Fruit fly (Drosophila melanogaster) whole organism, prepupa: ENCODE data around the gene CG42846.
A peak's percentile ranks its signal among the peaks of the same experiment; 100 is the strongest.

Experiments used
- Blimp-1 ChIP-seq: fragments of 200-800 bp; sonication (Bioruptor generic); optimal IDR thresholded peaks from 3 replicates; lab custom pipeline; 2017; ENCODE audit warnings: missing biosample characterization, missing genetic modification characterization, mild to moderate bottlenecking, moderate library complexity, missing genetic modification reagents
- CG10669 ChIP-seq: fragments of 200-800 bp; sonication (Bioruptor generic); optimal IDR thresholded peaks from 3 replicates; lab custom pipeline; 2018; ENCODE audit warnings: missing biosample characterization, mild to moderate bottlenecking, missing genetic modification characterization, moderate library complexity
- CG11294 ChIP-seq: fragments of 200-800 bp; sonication (Bioruptor generic); IDR thresholded peaks from 2 replicates; pipeline ENCODE4 v1.3.6; 2022; ENCODE audit warnings: missing biosample characterization, missing genetic modification characterization
- CG11762 ChIP-seq: fragments of 200-800 bp; sonication (Bioruptor generic); optimal IDR thresholded peaks from 3 replicates; lab custom pipeline; 2016; ENCODE audit warnings: missing biosample characterization, missing genetic modification characterization; ENCODE audit not compliant: insufficient read depth
- CG15336 ChIP-seq: fragments of 200-800 bp; sonication (Bioruptor generic); IDR thresholded peaks from 2 replicates; pipeline ENCODE4 v1.3.6; 2022; ENCODE audit warnings: missing biosample characterization, missing genetic modification characterization
- CG1621 ChIP-seq: fragments of 200-800 bp; sonication (Bioruptor generic); optimal IDR thresholded peaks from 3 replicates; lab custom pipeline; 2018; ENCODE audit warnings: missing biosample characterization, mild to moderate bottlenecking, missing genetic modification characterization
- CG16779 ChIP-seq: fragments of 200-800 bp; sonication (Bioruptor generic); optimal IDR thresholded peaks from 3 replicates; lab custom pipeline; 2017; ENCODE audit warnings: missing biosample characterization, mild to moderate bottlenecking, missing genetic modification characterization
- CG31627 ChIP-seq: fragments of 200-800 bp; sonication (Bioruptor generic); optimal IDR thresholded peaks from 3 replicates; lab custom pipeline; 2016; ENCODE audit warnings: missing biosample characterization, missing genetic modification characterization
- CG32006 ChIP-seq: fragments of 200-800 bp; sonication (Bioruptor generic); optimal IDR thresholded peaks from 3 replicates; lab custom pipeline; 2017; ENCODE audit warnings: missing biosample characterization, mild to moderate bottlenecking, missing genetic modification characterization
- CG34406 ChIP-seq: fragments of 200-800 bp; sonication (Bioruptor generic); optimal IDR thresholded peaks from 3 replicates; lab custom pipeline; 2016; ENCODE audit warnings: missing biosample characterization, missing genetic modification characterization
- CG6163 ChIP-seq: fragments of 200-800 bp; sonication (Bioruptor generic); IDR thresholded peaks from 3 replicates; pipeline ENCODE4 v1.3.6; 2022; ENCODE audit warnings: missing biosample characterization, missing genetic modification characterization
- CG6792 ChIP-seq: fragments of 200-800 bp; sonication (Bioruptor generic); optimal IDR thresholded peaks from 3 replicates; lab custom pipeline; 2016; ENCODE audit warnings: missing biosample characterization, missing genetic modification characterization
- CG6808 ChIP-seq: fragments of 200-800 bp; sonication (Bioruptor generic); optimal IDR thresholded peaks from 3 replicates; lab custom pipeline; 2017; ENCODE audit warnings: missing biosample characterization, missing genetic modification characterization, mild to moderate bottlenecking, moderate library complexity, missing genetic modification reagents
- CG6854 ChIP-seq: fragments of 200-800 bp; sonication (Bioruptor generic); optimal IDR thresholded peaks from 2 replicates; lab custom pipeline; 2017; ENCODE audit warnings: missing biosample characterization, mild to moderate bottlenecking, missing genetic modification characterization
- CG7368 ChIP-seq: fragments of 200-800 bp; sonication (Bioruptor generic); optimal IDR thresholded peaks from 3 replicates; lab custom pipeline; 2016; ENCODE audit warnings: missing biosample characterization, missing genetic modification characterization
- CG8119 ChIP-seq: fragments of 200-800 bp; sonication (Bioruptor generic); IDR thresholded peaks from 3 replicates; pipeline ENCODE4 v1.3.6; 2022; ENCODE audit warnings: missing biosample characterization, missing genetic modification characterization
- CG8632 ChIP-seq: fragments of 200-800 bp; sonication (Bioruptor generic); optimal IDR thresholded peaks from 3 replicates; lab custom pipeline; 2016; ENCODE audit warnings: missing biosample characterization, missing genetic modification characterization
- CG9139 ChIP-seq: fragments of 200-800 bp; sonication (Bioruptor generic); optimal IDR thresholded peaks from 3 replicates; lab custom pipeline; 2017; ENCODE audit warnings: missing biosample characterization, mild to moderate bottlenecking, missing genetic modification characterization
- Eip78C ChIP-seq: fragments of 200-800 bp; sonication (Bioruptor generic); peaks from one replicate; lab custom pipeline; 2016; ENCODE audit warnings: missing biosample characterization, missing genetic modification characterization
- Eip93F ChIP-seq: fragments of 200-800 bp; sonication (Bioruptor generic); optimal IDR thresholded peaks from 2 replicates; lab custom pipeline; 2016; ENCODE audit warnings: missing biosample characterization, mild to moderate bottlenecking, missing genetic modification characterization
- Ets21C ChIP-seq: fragments of 200-800 bp; sonication (Bioruptor generic); optimal IDR thresholded peaks from 3 replicates; lab custom pipeline; 2016; ENCODE audit warnings: missing biosample characterization, missing genetic modification characterization
- Ets96B ChIP-seq: fragments of 200-800 bp; optimal IDR thresholded peaks from 2 replicates; lab custom pipeline; 2019; ENCODE audit warnings: missing biosample characterization, mild to moderate bottlenecking, missing genetic modification characterization, moderate library complexity
- Hr39 ChIP-seq: fragments of 200-800 bp; sonication (Bioruptor generic); optimal IDR thresholded peaks from 2 replicates; lab custom pipeline; 2016; ENCODE audit warnings: missing biosample characterization, missing genetic modification characterization
- Hr4 ChIP-seq: fragments of 200-800 bp; sonication (Bioruptor generic); optimal IDR thresholded peaks from 3 replicates; lab custom pipeline; 2016; ENCODE audit warnings: missing biosample characterization, missing genetic modification characterization
- Lpt ChIP-seq: fragments of 200-800 bp; sonication (Bioruptor generic); optimal IDR thresholded peaks from 3 replicates; lab custom pipeline; 2016; ENCODE audit warnings: missing biosample characterization, missing genetic modification characterization
- OdsH ChIP-seq: fragments of 200-800 bp; sonication (Bioruptor generic); optimal IDR thresholded peaks from 3 replicates; lab custom pipeline; 2016; ENCODE audit warnings: missing biosample characterization, missing genetic modification characterization
- Sox102F ChIP-seq: fragments of 200-800 bp; sonication (Bioruptor generic); optimal IDR thresholded peaks from 2 replicates; lab custom pipeline; 2016; ENCODE audit warnings: missing biosample characterization, mild to moderate bottlenecking, missing genetic modification characterization
- Sox14 ChIP-seq: fragments of 200-800 bp; sonication (Bioruptor generic); optimal IDR thresholded peaks from 3 replicates; lab custom pipeline; 2016; ENCODE audit warnings: missing biosample characterization, missing genetic modification characterization
- Sox15 ChIP-seq: fragments of 200-800 bp; sonication (Bioruptor generic); optimal IDR thresholded peaks from 3 replicates; lab custom pipeline; 2016; ENCODE audit warnings: missing biosample characterization, missing genetic modification characterization
- achi ChIP-seq: fragments of 200-800 bp; sonication (Bioruptor generic); optimal IDR thresholded peaks from 3 replicates; lab custom pipeline; 2016; ENCODE audit warnings: missing biosample characterization, missing genetic modification characterization
- acj6 ChIP-seq: fragments of 200-800 bp; sonication (Bioruptor generic); optimal IDR thresholded peaks from 3 replicates; lab custom pipeline; 2016; ENCODE audit warnings: missing biosample characterization, missing genetic modification characterization
- cyc ChIP-seq: fragments of 200-800 bp; sonication (Bioruptor generic); optimal IDR thresholded peaks from 3 replicates; lab custom pipeline; 2016; ENCODE audit warnings: missing biosample characterization, missing genetic modification characterization
- dac ChIP-seq: fragments of 200-800 bp; sonication (Bioruptor generic); optimal IDR thresholded peaks from 2 replicates; lab custom pipeline; 2017; ENCODE audit warnings: missing biosample characterization, mild to moderate bottlenecking, missing genetic modification characterization
- dsx ChIP-seq: fragments of 200-800 bp; optimal IDR thresholded peaks from 3 replicates; lab custom pipeline; 2019; ENCODE audit warnings: missing biosample characterization, mild to moderate bottlenecking, missing genetic modification characterization, moderate library complexity; ENCODE audit not compliant: poor library complexity, severe bottlenecking
- eg ChIP-seq: fragments of 200-800 bp; sonication (Bioruptor generic); IDR thresholded peaks from 3 replicates; pipeline ENCODE4 v1.3.6; 2022; ENCODE audit warnings: missing biosample characterization, missing genetic modification characterization
- esn ChIP-seq: fragments of 200-800 bp; sonication (Bioruptor generic); optimal IDR thresholded peaks from 2 replicates; lab custom pipeline; 2016; ENCODE audit warnings: missing biosample characterization, mild to moderate bottlenecking, missing genetic modification characterization, moderate library complexity
- fkh ChIP-seq: fragments of 200-800 bp; sonication (Bioruptor generic); optimal IDR thresholded peaks from 3 replicates; lab custom pipeline; 2017; ENCODE audit warnings: missing biosample characterization, mild to moderate bottlenecking, missing genetic modification characterization, moderate library complexity
- spab ChIP-seq: fragments of 200-800 bp; sonication (Bioruptor generic); optimal IDR thresholded peaks from 2 replicates; lab custom pipeline; 2017; ENCODE audit warnings: missing biosample characterization, mild to moderate bottlenecking, missing genetic modification characterization, missing genetic modification reagents
- ss ChIP-seq, 2 experiments: fragments of 200-800 bp; sonication (Bioruptor generic); optimal IDR thresholded peaks; 2 replicates in 1 of 2; 3 replicates in 1 of 2; lab custom pipeline; 2017 to 2018; ENCODE audit warnings: mild to moderate bottlenecking in 2 of 2, missing biosample characterization in 2 of 2, missing genetic modification characterization in 2 of 2, moderate library complexity in 1 of 2
- svp ChIP-seq: fragments of 200-800 bp; sonication (Bioruptor generic); peaks from one replicate; lab custom pipeline; 2016; ENCODE audit warnings: missing biosample characterization, missing genetic modification characterization
- topi ChIP-seq: fragments of 200-800 bp; sonication (Bioruptor generic); optimal IDR thresholded peaks from 3 replicates; lab custom pipeline; 2016; ENCODE audit warnings: missing biosample characterization, missing genetic modification characterization
- vri ChIP-seq: fragments of 200-800 bp; sonication (Bioruptor generic); optimal IDR thresholded peaks from 3 replicates; lab custom pipeline; 2016; ENCODE audit warnings: missing biosample characterization, mild to moderate bottlenecking, missing genetic modification characterization

CG42846 gene

DNA sequence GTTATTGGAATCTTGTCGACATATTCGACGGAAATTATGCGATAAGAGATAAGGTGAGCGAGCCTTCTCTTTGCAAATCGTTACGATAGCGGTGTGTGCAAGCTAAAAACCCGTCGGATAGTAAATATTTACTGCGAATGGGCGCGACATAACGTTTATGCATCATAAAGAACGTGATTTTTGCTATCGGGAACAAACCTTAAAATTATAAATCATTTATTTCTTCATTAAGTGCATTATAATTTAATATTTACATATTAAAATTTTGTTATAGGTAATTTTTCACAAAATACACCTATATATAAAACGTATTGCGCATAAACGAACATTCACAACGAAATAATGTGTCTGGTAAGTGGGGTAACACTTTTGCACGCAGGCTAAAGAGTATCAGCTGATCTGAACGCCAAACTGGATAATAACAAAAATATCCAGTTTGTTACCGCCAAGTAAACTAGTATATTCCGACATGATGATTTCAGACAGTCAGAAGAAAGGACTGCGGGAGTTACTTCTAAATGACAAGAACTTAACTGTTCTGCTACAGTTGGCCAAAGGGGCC is 25.6 kb downstream of the CG42846 start, which contains the start of the genes Gk1 and CG13876 (continued):
- TF ChIP-seq dac (GFP tag; lab: Kevin White, UChicago) (peak; percentile 90), topi (GFP tag; lab: Kevin White, UChicago) (peak; percentile 91), CG34406 (GFP tag; lab: Kevin White, UChicago) (peak; percentile 97), CG16779 (tag; lab: Kevin White, UChicago) (peak; percentile 95), Ets96B (tag; lab: Kevin White, UChicago) (peak; percentile 98), Blimp-1 (peak; percentile 84), OdsH (GFP tag; lab: Kevin White, UChicago) (no peak), CG11294 (GFP tag; lab: Robert Waterston, UW) (peak; percentile 89), Hr39 (no peak), svp (GFP tag; lab: Kevin White, UChicago) (peak; percentile 96), CG6792 (GFP tag; lab: Kevin White, UChicago) (peak; percentile 92), eg (GFP tag; lab: Robert Waterston, UW) (peak; percentile 98)

DNA sequence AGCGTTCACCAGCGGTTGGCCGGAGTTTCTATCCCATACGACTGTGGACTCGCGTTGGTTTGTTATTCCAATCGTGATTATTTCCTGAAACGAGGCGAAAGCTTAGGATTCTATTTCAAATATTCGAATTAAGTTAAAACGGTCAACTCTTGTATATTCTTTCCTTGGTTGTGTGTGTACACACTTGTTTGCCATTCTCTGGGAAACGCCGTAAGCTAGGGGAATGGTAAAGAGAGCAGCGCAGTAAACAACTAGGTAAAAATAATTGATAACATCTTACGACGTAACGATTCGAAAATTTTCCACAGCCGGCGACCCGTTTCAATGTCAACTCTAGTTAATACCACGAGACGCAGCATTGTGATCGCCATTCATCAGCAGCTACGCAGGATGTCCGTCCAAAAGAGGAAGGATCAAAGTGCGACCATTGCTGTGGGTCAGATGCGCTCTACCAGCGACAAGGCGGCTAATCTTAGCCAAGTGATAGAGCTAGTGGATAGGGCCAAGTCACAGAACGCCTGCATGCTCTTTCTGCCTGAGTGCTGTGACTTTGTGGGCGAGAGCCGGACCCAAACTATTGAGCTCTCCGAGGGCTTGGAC is 27.8 kb downstream of the CG42846 start, which contains the start of gene NitFhit:
Gene NitFhit (plus strand): TSS at position 195 of the 600 bp plus-strand sequence.
- no peak for TF ChIP-seq CG11762 (GFP tag; lab: Kevin White, UChicago)
- TF ChIP-seq topi (GFP tag; lab: Kevin White, UChicago) = no peak
- TF ChIP-seq fkh (GFP tag; lab: Kevin White, UChicago) = peak; percentile 71
- TF ChIP-seq ss (GFP tag; optimal IDR thresholded peaks at IDR 0.05; lab: Kevin White, UChicago) = peak in 1 of 2 experiments; percentile 46
- TF ChIP-seq CG6808 = peak; percentile 14
- TF ChIP-seq Blimp-1 = no peak
- peak; percentile 74 for TF ChIP-seq svp (GFP tag; lab: Kevin White, UChicago)

DNA sequence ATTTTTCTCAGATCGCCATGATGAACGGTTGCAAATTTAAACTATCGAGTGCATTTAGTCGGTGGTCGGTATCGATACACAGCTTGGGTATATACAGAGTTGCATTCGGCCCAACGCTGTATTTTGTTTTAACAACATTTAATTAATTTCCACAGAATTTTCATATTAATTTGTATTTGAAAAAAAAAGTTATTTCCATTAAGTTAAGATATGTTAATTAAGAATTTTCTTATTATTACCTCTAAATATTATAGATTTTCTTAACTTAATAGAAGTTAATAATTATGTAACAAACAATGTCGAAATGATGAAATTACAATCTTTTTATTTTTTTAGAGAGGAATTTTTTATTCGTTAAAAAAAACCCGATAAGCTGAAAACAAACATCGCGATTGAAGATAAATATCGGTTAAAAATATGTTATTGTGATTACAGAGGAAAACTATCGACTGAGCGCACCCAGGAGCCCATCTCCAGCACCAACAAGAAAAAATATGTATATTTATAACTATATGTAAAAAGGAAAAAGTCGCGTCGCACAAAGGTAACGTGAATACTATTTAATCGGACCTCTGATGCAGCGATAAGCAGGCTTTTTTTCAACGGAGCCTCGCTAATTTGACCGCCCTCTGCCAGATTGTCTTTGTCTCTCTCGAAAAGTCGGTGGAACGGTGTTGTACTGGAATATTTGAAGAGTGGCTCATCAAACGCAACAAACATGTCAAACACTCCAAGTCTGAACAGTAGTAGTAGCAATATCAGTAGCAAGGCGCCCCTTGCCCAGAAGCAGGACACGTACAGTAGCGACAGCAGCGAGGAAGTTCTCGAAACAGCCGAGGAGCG is 31.4 kb downstream of the CG42846 start, which contains the start of the genes rno and mri:
Gene rno (minus strand): TSS at position 9 of the 843 bp plus-strand sequence.
Gene mri (plus strand): TSS at position 421 of the 843 bp plus-strand sequence.
- TF ChIP-seq Eip78C (GFP tag; lab: Kevin White, UChicago) = peak; percentile 39
- TF ChIP-seq CG9139 = no peak
- peak; percentile 28 for TF ChIP-seq Sox102F (GFP tag; lab: Kevin White, UChicago)
- peak; percentile 32 for TF ChIP-seq cyc (GFP tag; lab: Kevin White, UChicago)
- TF ChIP-seq OdsH (GFP tag; lab: Kevin White, UChicago) = peak; percentile 59
- TF ChIP-seq CG1621 = no peak
- peak; percentile 31 for TF ChIP-seq CG6792 (GFP tag; lab: Kevin White, UChicago)
- TF ChIP-seq CG34406 (GFP tag; lab: Kevin White, UChicago) = peak; percentile 59
- TF ChIP-seq acj6 (GFP tag; lab: Kevin White, UChicago) = peak; percentile 53
- peak; percentile 39 for TF ChIP-seq CG6854 (GFP tag; lab: Kevin White, UChicago)
- TF ChIP-seq vri = no peak
- TF ChIP-seq CG11294 (GFP tag; lab: Robert Waterston, UW) = peak; percentile 11; the same call in 1 of the 2 replicates
- peak in 1 of 2 experiments; percentile 19 for TF ChIP-seq ss (GFP tag; optimal IDR thresholded peaks at IDR 0.05; lab: Kevin White, UChicago)
- no peak for TF ChIP-seq spab
- peak; percentile 34; the same call in 1 of the 2 replicates for TF ChIP-seq CG15336 (GFP tag; lab: Robert Waterston, UW)
- TF ChIP-seq Hr4 (GFP tag; lab: Kevin White, UChicago) = no peak
- TF ChIP-seq Sox14 = peak; percentile 24
- no peak for TF ChIP-seq CG7368 (GFP tag; lab: Kevin White, UChicago)
- peak; percentile 51 for TF ChIP-seq CG32006 (GFP tag; lab: Kevin White, UChicago)
- TF ChIP-seq CG6163 = peak; percentile 52; the same call in 2 of the 3 replicates
- peak; percentile 51; the same call in 1 of the 3 replicates for TF ChIP-seq CG8119 (GFP tag; lab: Robert Waterston, UW)
- peak; percentile 40 for TF ChIP-seq CG31627 (GFP tag; lab: Kevin White, UChicago)
- peak; percentile 52 for TF ChIP-seq Eip93F
- peak; percentile 57 for TF ChIP-seq achi (GFP tag; lab: Kevin White, UChicago)
- TF ChIP-seq CG10669 (GFP tag; lab: Kevin White, UChicago) = no peak
- TF ChIP-seq dsx (GFP tag; lab: Kevin White, UChicago) = no peak
- peak; percentile 56 for TF ChIP-seq Sox15 (GFP tag; lab: Kevin White, UChicago)
- TF ChIP-seq Ets21C (GFP tag; lab: Kevin White, UChicago) = no peak
- TF ChIP-seq eg (GFP tag; lab: Robert Waterston, UW) = peak; percentile 82
- peak; percentile 64 for TF ChIP-seq CG8632
- no peak for TF ChIP-seq Lpt (GFP tag; lab: Kevin White, UChicago)
- TF ChIP-seq esn (GFP tag; lab: Kevin White, UChicago) = peak; percentile 58
- peak; percentile 59 for TF ChIP-seq Ets96B (tag; lab: Kevin White, UChicago)
